Worm (Caenorhabditis elegans): ENCODE measurements around the gene tofu-7.
A peak's percentile ranks its signal among the peaks of the same experiment; 100 is the strongest.

The tofu-7 gene

ce11 chrIII:7116615-7117252 is 31.9 kb upstream of the tofu-7 start:
- TF ChIP-seq cebp-1 (GFP tag; IDR thresholded peaks at IDR 0.05) (no peak), cebp-1 (tag; optimal IDR thresholded peaks at IDR 0.05) (peak; percentile 72), chd-7 (tag; optimal IDR thresholded peaks at IDR 0.05) (no peak), attf-6 (GFP tag; IDR thresholded peaks at IDR 0.05) (no peak), rec-8 (tag; optimal IDR thresholded peaks at IDR 0.05) (no peak), pha-4 (tag; optimal IDR thresholded peaks at IDR 0.05) (no peak), ZK185.1 (tag; optimal IDR thresholded peaks at IDR 0.05; ENCODE audit: poor library complexity, severe bottlenecking) (peak; percentile 21), attf-5 (GFP tag; optimal IDR thresholded peaks at IDR 0.05) (peak; percentile 71), ceh-79 (tag; optimal IDR thresholded peaks at IDR 0.05) (no peak), unc-62 (GFP tag; optimal IDR thresholded peaks at IDR 0.05) (no peak), B0336.3 (GFP tag; IDR thresholded peaks at IDR 0.05) (no peak), egl-18 (GFP tag; IDR thresholded peaks at IDR 0.05) (no peak), hrde-1 (tag; optimal IDR thresholded peaks at IDR 0.05; ENCODE audit: borderline replicate concordance) (no peak), hmg-1.2 (GFP tag; IDR thresholded peaks at IDR 0.05) (peak; percentile 79), snpc-3.4 (tag; optimal IDR thresholded peaks at IDR 0.05) (no peak), hmg-20 (GFP tag; IDR thresholded peaks at IDR 0.05) (no peak), nfya-1 (tag; optimal IDR thresholded peaks at IDR 0.05; ENCODE audit: borderline replicate concordance, insufficient read depth) (no peak), aptf-2 (GFP tag; conservative IDR thresholded peaks at IDR 0.05) (no peak), mcd-1 (GFP tag; IDR thresholded peaks at IDR 0.05) (peak; percentile 33; the same call in 1 of the 2 replicates), ceh-27 (GFP tag; optimal IDR thresholded peaks at IDR 0.05) (no peak), nhr-80 (tag; optimal IDR thresholded peaks at IDR 0.05) (peak; percentile 69), ceh-58 (GFP tag; IDR thresholded peaks at IDR 0.05) (no peak), fkh-3 (tag; optimal IDR thresholded peaks at IDR 0.05) (no peak), mxl-1 (tag; optimal IDR thresholded peaks at IDR 0.05) (no peak), ets-4 (GFP tag; optimal IDR thresholded peaks at IDR 0.05) (no peak), Y95B8A.8 (GFP tag; IDR thresholded peaks at IDR 0.05) (no peak), F57A8.1 (GFP tag; optimal IDR thresholded peaks at IDR 0.05) (no peak), atf-7 (tag; optimal IDR thresholded peaks at IDR 0.05) (no peak), cebp-2 (GFP tag; IDR thresholded peaks at IDR 0.05) (no peak), ztf-28 (GFP tag; IDR thresholded peaks at IDR 0.05) (no peak), snpc-4 (GFP tag; optimal IDR thresholded peaks at IDR 0.05) (no peak), snpc-4 (tag; optimal IDR thresholded peaks at IDR 0.05) (peak in 1 of 4 experiments; percentile 14), D2030.7 (GFP tag; IDR thresholded peaks at IDR 0.05) (no peak), F52B5.7 (tag; optimal IDR thresholded peaks at IDR 0.05) (no peak), ztf-6 (GFP tag; IDR thresholded peaks at IDR 0.05) (no peak), F33H1.4 (GFP tag; IDR thresholded peaks at IDR 0.05) (no peak), C17E4.6 (GFP tag; IDR thresholded peaks at IDR 0.05) (no peak), K12H6.12 (tag; optimal IDR thresholded peaks at IDR 0.05) (no peak), lsy-27 (tag; optimal IDR thresholded peaks at IDR 0.05; ENCODE audit: borderline replicate concordance, insufficient read depth) (no peak), F39B2.1 (GFP tag; IDR thresholded peaks at IDR 0.05) (no peak), xnd-1 (tag; optimal IDR thresholded peaks at IDR 0.05) (no peak), nfyb-1 (GFP tag; IDR thresholded peaks at IDR 0.05) (no peak), rpc-1 (optimal IDR thresholded peaks at IDR 0.05) (no peak), rpc-1 (tag; optimal IDR thresholded peaks at IDR 0.05) (no peak), egl-44 (GFP tag; IDR thresholded peaks at IDR 0.05) (no peak), dox-1 (GFP tag; IDR thresholded peaks at IDR 0.05) (no peak; the same call in 1 of the 2 replicates), lin-40 (tag; optimal IDR thresholded peaks at IDR 0.05) (peak; percentile 46), repo-1 (tag; optimal IDR thresholded peaks at IDR 0.05) (peak; percentile 21), rcor-1 (GFP tag; IDR thresholded peaks at IDR 0.05) (no peak)

All from whole organism, young adult.